Fruit fly (Drosophila melanogaster): Measurements from ENCODE around the gene CG3726.

DNA sequence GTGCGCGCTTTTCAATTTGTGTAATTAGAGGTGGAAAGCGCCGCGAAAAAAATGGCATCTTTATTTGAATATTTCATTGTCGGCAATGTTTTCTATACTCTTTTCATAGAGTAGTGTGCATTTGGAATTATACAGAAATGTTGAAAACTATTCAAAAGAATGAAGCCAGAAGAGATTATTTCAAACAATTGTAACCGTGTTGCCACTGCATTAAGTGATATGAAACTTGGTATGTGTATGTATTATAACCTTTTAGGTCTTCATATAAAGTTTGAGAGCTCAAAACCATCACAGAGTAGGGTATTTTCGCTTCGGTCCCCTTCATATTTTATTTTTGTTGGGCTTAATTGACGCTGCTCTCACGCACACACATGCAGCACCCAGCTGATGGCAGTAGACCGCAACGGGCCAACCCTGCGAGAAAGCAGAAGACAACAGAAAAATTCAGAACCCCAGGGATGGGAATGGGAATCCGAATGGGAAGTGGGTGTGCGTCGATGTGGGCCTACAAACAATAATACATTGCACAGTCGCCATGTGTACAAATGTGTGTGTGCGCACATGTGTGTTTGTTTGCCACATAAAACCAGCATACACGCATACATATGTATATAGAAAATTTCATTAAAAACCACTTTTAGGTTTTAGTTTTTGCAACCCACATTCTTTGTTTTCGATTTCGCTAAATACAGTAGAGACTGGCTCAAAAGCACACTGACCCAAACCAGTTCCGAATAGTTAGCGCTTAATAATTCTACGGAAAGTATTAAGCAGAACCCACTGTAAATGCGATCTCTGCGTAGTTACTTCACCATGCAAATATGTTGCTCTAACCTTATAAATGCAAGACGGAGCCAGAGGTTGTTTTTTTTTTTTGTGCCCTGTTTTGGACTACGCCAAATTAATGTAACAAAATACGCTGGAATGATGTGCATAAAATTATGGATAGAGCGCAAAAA is 22.1 kb upstream of the CG3726 start:
- no peak for TF ChIP-seq CTCF (optimal IDR thresholded peaks at IDR 0.05)
- TF ChIP-seq CG8478 (optimal IDR thresholded peaks at IDR 0.05) = no peak
